Worm (Caenorhabditis elegans): ENCODE measurements around the gene syp-1.

DNA sequence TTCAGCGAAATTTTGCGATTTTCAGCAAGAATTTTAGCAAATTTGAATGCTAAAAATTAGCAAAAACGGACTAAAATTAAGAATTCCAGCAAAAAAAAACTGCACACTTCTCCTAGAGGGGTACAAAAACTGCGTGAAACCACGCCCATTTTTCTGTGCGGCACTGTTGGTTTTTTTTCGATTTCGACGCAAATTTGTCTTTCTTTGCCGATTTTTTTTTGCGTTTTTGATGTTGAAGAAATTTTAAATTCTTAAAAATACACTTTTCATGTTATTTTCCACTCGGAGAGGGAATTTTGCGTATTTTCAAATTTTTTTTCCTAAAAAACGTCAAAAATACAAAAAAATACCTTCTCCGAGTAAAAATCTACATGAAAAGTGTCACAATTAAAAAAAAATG, at the start of gene syp-1:
- no peak for TF ChIP-seq hmg-4 (GFP tag; optimal IDR thresholded peaks at IDR 0.05)
- no peak for TF ChIP-seq hnd-1 (tag; optimal IDR thresholded peaks at IDR 0.05)
- TF ChIP-seq ama-1 (optimal IDR thresholded peaks at IDR 0.05) = no peak
- no peak for TF ChIP-seq flt-1 (GFP tag; IDR thresholded peaks at IDR 0.05)
- TF ChIP-seq sea-1 (GFP tag; conservative IDR thresholded peaks at IDR 0.05) = no peak
- no peak for TF ChIP-seq F13C5.2 (tag; optimal IDR thresholded peaks at IDR 0.05)
- TF ChIP-seq ceh-36 (tag; optimal IDR thresholded peaks at IDR 0.05) = no peak
- no peak for TF ChIP-seq tbx-37 (GFP tag; conservative IDR thresholded peaks at IDR 0.05)
- no peak for TF ChIP-seq scrt-1 (GFP tag; IDR thresholded peaks at IDR 0.05)
- TF ChIP-seq tra-4 (tag; optimal IDR thresholded peaks at IDR 0.05) = no peak
- no peak for TF ChIP-seq pes-1 (GFP tag; IDR thresholded peaks at IDR 0.05)
- TF ChIP-seq B0310.2 (tag; optimal IDR thresholded peaks at IDR 0.05) = no peak
- TF ChIP-seq ets-7 (tag; optimal IDR thresholded peaks at IDR 0.05) = no peak

All from whole organism, early embryonic.